Worm (Caenorhabditis elegans) whole organism, early embryonic: ENCODE measurements around the gene fubl-2.

Source experiments
- B0310.2 ChIP-seq: sonication (generic microtip); optimal IDR thresholded peaks from 2 replicates; lab custom pipeline; 2016; ENCODE audit warnings: mild to moderate bottlenecking, missing genetic modification characterization, missing compliant biosample characterization
- F13C5.2 ChIP-seq: sonication (generic microtip); optimal IDR thresholded peaks from 2 replicates; lab custom pipeline; 2017; ENCODE audit warnings: mild to moderate bottlenecking, missing genetic modification characterization, inconsistent platforms, missing compliant biosample characterization
- aly-1 ChIP-seq: sonication (generic microtip); optimal IDR thresholded peaks from 2 replicates; lab custom pipeline; 2016; ENCODE audit warnings: missing genetic modification characterization, missing compliant biosample characterization
- ama-1 ChIP-seq: fragments of 150-350 bp; optimal IDR thresholded peaks from 2 replicates; lab custom pipeline; 2014
- ceh-13 ChIP-seq: fragments of 200-800 bp; sonication (Bioruptor generic); optimal IDR thresholded peaks from 2 replicates; lab custom pipeline; 2018; ENCODE audit warnings: mild to moderate bottlenecking, missing genetic modification characterization, missing compliant biosample characterization
- ceh-36 ChIP-seq: sonication (generic microtip); optimal IDR thresholded peaks from 2 replicates; lab custom pipeline; 2016; ENCODE audit warnings: missing genetic modification characterization, inconsistent platforms, missing compliant biosample characterization
- ets-7 ChIP-seq: sonication (generic microtip); optimal IDR thresholded peaks from 2 replicates; lab custom pipeline; 2016; ENCODE audit warnings: missing genotype, missing genetic modification characterization, missing compliant biosample characterization
- flt-1 ChIP-seq: fragments of 200-800 bp; sonication (Bioruptor generic); IDR thresholded peaks from 2 replicates; pipeline ENCODE4 v1.3.6; 2022; ENCODE audit warnings: missing genetic modification characterization, missing compliant biosample characterization
- hmbx-1 ChIP-seq: sonication (generic microtip); optimal IDR thresholded peaks from 2 replicates; lab custom pipeline; 2016; ENCODE audit warnings: mild to moderate bottlenecking, missing genetic modification characterization, missing compliant biosample characterization
- hmg-4 ChIP-seq: fragments of 200-800 bp; sonication (Bioruptor generic); optimal IDR thresholded peaks from 2 replicates; lab custom pipeline; 2018; ENCODE audit warnings: mild to moderate bottlenecking, missing genetic modification characterization, missing compliant biosample characterization
- hnd-1 ChIP-seq: sonication (generic microtip); optimal IDR thresholded peaks from 2 replicates; lab custom pipeline; 2016; ENCODE audit warnings: missing genetic modification characterization, missing compliant biosample characterization
- pes-1 ChIP-seq: fragments of 200-800 bp; sonication (Bioruptor generic); IDR thresholded peaks from 2 replicates; pipeline ENCODE4 v1.3.6; 2022; ENCODE audit warnings: missing genetic modification reagents, missing genetic modification characterization, missing compliant biosample characterization
- scrt-1 ChIP-seq: fragments of 200-800 bp; sonication (Bioruptor generic); IDR thresholded peaks from 2 replicates; pipeline ENCODE4 v1.3.6; 2022; ENCODE audit warnings: missing genetic modification characterization, missing compliant biosample characterization
- sea-1 ChIP-seq: fragments of 200-800 bp; sonication (Bioruptor generic); conservative IDR thresholded peaks from 2 replicates; pipeline ENCODE4 v1.3.6; 2022; ENCODE audit warnings: missing genetic modification characterization, missing compliant biosample characterization
- tbx-11 ChIP-seq: fragments of 200-800 bp; sonication (Bioruptor generic); IDR thresholded peaks from 2 replicates; pipeline ENCODE4 v1.3.6; 2022; ENCODE audit warnings: missing genetic modification characterization, missing compliant biosample characterization
- tbx-37 ChIP-seq: fragments of 200-800 bp; sonication (Bioruptor generic); conservative IDR thresholded peaks from 2 replicates; pipeline ENCODE4 v1.3.6; 2022; ENCODE audit warnings: missing genetic modification reagents, missing genetic modification characterization, missing compliant biosample characterization
- tra-4 ChIP-seq: sonication (generic microtip); optimal IDR thresholded peaks from 2 replicates; lab custom pipeline; 2017; ENCODE audit warnings: missing genetic modification characterization, missing compliant biosample characterization

The fubl-2 gene

DNA sequence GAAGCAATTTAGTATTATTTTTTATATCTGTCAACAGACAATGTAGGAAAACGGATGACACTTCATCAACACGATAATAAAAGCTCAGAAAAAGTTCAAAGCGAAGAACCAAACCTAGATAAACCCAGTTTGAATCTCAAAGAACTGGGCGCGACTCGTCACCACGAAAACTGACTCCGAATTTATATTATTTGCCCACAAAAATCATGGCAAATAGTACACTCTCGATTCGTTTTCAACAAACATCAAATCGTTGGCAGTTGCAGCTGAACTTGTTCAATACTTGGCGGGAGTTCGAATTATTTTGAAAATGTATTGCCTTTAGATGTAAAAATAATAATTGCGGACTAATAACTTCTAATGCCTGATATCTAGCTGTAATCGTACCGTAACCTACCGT lies 4.4 kb downstream of the fubl-2 start:
- TF ChIP-seq ceh-13 (GFP tag; lab: Kevin White, UChicago) = no peak
- no peak for TF ChIP-seq tbx-11 (GFP tag; lab: Robert Waterston, UW)
- TF ChIP-seq hmbx-1 = no peak
- TF ChIP-seq F13C5.2 = no peak
- no peak for TF ChIP-seq sea-1 (GFP tag; lab: Robert Waterston, UW)
- TF ChIP-seq ceh-36 (tag; lab: Kevin White, UChicago) = no peak
- TF ChIP-seq hmg-4 (GFP tag; lab: Kevin White, UChicago) = no peak
- TF ChIP-seq tra-4 (tag; lab: Kevin White, UChicago) = no peak
- no peak for TF ChIP-seq flt-1 (GFP tag; lab: Robert Waterston, UW)
- TF ChIP-seq B0310.2 (tag; lab: Kevin White, UChicago) = no peak
- no peak for TF ChIP-seq ets-7 (tag; lab: Kevin White, UChicago)
- no peak for TF ChIP-seq pes-1
- no peak for TF ChIP-seq hnd-1
- no peak for TF ChIP-seq scrt-1 (GFP tag; lab: Robert Waterston, UW)

DNA sequence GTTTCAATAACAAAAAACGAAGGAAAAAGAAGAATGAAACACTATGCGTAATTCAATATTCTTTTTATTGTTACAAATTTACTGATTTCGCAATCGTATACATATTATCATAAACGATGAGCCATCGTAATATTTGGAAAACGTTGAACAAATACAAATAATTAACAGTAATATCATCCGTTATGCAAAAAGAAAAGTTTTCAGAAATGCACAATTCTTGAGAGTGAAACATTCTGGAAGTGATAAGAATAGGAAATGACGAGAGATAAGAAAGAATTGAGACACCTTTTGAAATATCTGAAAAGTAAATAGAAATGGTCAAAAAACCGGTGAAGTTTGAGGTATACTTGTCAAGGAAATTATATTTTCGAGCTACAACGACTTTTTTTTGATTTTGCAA lies 6.1 kb downstream of the fubl-2 start:
- TF ChIP-seq hmbx-1 = no peak
- TF ChIP-seq B0310.2 (tag; lab: Kevin White, UChicago) = no peak
- no peak for TF ChIP-seq ama-1 (lab: Kevin White, UChicago)
- no peak for TF ChIP-seq scrt-1 (GFP tag; lab: Robert Waterston, UW)
- no peak for TF ChIP-seq tra-4 (tag; lab: Kevin White, UChicago)
- no peak for TF ChIP-seq hmg-4 (GFP tag; lab: Kevin White, UChicago)
- no peak for TF ChIP-seq hnd-1
- TF ChIP-seq flt-1 (GFP tag; lab: Robert Waterston, UW) = no peak
- TF ChIP-seq tbx-37 (GFP tag; lab: Robert Waterston, UW) = no peak
- TF ChIP-seq sea-1 (GFP tag; lab: Robert Waterston, UW) = no peak
- no peak for TF ChIP-seq ceh-13 (GFP tag; lab: Kevin White, UChicago)
- TF ChIP-seq F13C5.2 = no peak
- TF ChIP-seq ets-7 (tag; lab: Kevin White, UChicago) = no peak
- no peak for TF ChIP-seq pes-1
- no peak for TF ChIP-seq aly-1
- no peak for TF ChIP-seq tbx-11 (GFP tag; lab: Robert Waterston, UW)

DNA sequence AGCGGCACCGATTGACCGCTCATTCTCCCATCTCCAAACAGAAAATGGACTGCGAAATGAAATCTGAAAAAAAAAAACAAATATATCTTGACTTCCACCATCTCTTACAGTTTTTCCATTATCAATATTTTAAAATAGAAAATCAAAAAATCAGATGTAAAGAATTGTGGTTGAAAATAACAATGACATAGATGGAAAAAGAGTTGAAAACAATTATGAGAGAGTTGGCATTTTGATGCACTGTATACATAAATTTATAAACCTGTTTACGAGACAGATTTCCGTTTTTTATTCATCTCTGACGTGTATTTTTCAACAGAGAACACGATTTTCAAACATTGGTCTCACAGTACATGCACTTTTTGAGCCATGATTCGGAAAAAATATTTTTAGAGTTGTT lies 6.9 kb downstream of the fubl-2 start, which contains the start of gene ZK418.7:
Gene ZK418.7, minus strand, starts transcription at position 101 of the 400 bp plus-strand sequence.
- TF ChIP-seq ama-1 (lab: Kevin White, UChicago) (no peak), F13C5.2 (no peak), aly-1 (no peak), ceh-13 (GFP tag; lab: Kevin White, UChicago) (no peak), ets-7 (tag; lab: Kevin White, UChicago) (no peak), pes-1 (no peak), scrt-1 (GFP tag; lab: Robert Waterston, UW) (no peak), sea-1 (GFP tag; lab: Robert Waterston, UW) (no peak), hnd-1 (no peak), flt-1 (GFP tag; lab: Robert Waterston, UW) (no peak), hmbx-1 (no peak), ceh-36 (tag; lab: Kevin White, UChicago) (no peak), tbx-37 (GFP tag; lab: Robert Waterston, UW) (no peak), tbx-11 (GFP tag; lab: Robert Waterston, UW) (no peak), B0310.2 (tag; lab: Kevin White, UChicago) (no peak)

DNA sequence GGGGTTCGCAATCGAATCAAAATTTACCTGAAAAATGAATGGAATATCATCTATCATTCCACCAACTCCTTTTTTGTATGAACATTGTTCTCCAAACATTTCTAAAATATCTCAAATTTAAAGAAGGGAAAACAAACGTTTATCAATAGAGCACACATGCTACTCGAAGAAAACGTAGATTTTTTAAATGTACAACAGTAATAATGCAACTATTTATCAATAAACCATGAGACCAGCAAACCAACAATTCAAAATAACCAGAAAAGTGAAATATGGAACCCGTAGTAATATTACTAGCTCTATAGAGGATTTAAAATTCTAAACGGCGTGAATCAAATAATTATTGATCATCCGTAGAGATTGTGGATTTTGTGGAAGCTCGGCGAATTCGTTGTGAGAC lies 8.8 kb downstream of the fubl-2 start, which contains the start of gene ZK418.6:
Gene ZK418.6, minus strand, starts transcription at position 101 of the 400 bp plus-strand sequence.
- TF ChIP-seq hmbx-1 (no peak), ama-1 (lab: Kevin White, UChicago) (no peak), hnd-1 (no peak), tbx-11 (GFP tag; lab: Robert Waterston, UW) (no peak), flt-1 (GFP tag; lab: Robert Waterston, UW) (no peak), B0310.2 (tag; lab: Kevin White, UChicago) (no peak), ets-7 (tag; lab: Kevin White, UChicago) (no peak), sea-1 (GFP tag; lab: Robert Waterston, UW) (no peak)

DNA sequence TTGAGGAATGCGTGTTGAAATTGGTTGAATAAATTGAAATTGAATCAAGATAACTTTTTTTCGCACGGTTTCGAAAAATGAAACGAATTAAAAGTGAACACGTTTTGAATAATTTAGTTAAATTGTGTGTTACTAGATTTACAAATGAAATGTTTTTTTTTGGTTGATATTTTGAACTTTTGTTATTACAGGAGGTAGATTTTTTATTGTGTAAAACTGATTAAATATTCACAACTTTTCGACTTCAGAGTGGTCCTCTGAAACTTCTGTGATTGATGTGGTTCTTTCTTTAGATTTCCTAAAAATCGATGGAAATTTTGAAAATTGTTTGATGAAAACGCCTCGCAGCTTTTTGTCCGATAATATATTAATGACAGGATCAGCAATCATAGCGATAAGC lies 11.2 kb downstream of the fubl-2 start, which contains the start of gene ZK418.13:
Gene ZK418.13, minus strand, starts transcription at position 101 of the 400 bp plus-strand sequence.
- TF ChIP-seq sea-1 (GFP tag; lab: Robert Waterston, UW) (no peak), tbx-37 (GFP tag; lab: Robert Waterston, UW) (no peak), hmbx-1 (no peak), scrt-1 (GFP tag; lab: Robert Waterston, UW) (no peak), ceh-13 (GFP tag; lab: Kevin White, UChicago) (no peak), F13C5.2 (no peak), ceh-36 (tag; lab: Kevin White, UChicago) (no peak), hmg-4 (GFP tag; lab: Kevin White, UChicago) (no peak), B0310.2 (tag; lab: Kevin White, UChicago) (no peak), pes-1 (no peak), ets-7 (tag; lab: Kevin White, UChicago) (no peak), tra-4 (tag; lab: Kevin White, UChicago) (no peak), ama-1 (lab: Kevin White, UChicago) (no peak), flt-1 (GFP tag; lab: Robert Waterston, UW) (no peak), aly-1 (no peak), hnd-1 (no peak), tbx-11 (GFP tag; lab: Robert Waterston, UW) (no peak)

DNA sequence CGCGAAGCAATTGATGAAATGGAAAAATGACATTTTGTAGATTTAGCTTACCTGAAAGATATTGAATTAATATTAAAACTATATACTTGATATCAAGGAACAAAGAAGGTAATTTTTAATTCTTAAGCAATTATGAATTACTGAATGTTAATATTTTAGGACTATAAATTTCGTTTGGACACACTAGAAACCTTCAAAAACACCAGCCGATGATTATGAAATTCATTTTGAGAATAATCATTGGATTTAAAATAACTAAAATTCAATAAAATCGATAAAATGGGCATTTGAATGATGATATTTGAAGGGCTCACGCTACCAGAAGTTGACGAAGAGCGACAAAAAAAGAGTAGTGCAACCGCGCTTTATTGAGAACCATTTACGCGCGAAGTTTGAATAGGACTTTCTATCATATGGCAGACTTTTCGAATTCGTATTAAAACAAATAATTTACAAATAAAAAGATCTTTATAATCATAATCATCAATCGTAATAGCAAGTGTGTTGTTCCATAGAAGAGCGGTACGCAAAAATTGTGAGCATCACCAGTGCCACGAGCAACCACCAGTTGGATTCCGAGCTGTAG lies 13.6 kb downstream of the fubl-2 start, which contains the start of gene ZK418.5:
Gene ZK418.5, minus strand, starts transcription at position 51 of the 586 bp plus-strand sequence.
- TF ChIP-seq F13C5.2 = peak; percentile 60
- TF ChIP-seq ceh-36 (tag; lab: Kevin White, UChicago) = no peak

DNA sequence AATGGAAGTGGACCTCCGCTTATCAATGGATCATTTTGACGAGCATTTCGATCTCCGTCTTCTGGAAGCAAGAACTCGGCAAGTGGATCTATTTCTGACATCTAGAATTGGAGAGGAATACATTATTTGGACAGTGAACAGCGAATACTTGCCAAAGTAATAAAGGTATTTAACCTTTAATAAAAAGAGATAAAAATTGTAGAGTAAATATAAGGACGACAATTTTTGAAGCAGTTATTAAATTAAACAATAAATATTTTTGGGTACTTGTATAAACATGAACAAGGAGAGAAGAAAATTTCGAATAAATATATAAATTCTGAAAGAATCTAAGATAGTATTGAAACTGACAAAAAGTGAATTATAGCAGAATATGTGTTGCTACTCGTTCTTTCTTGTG lies 15.1 kb downstream of the fubl-2 start, which contains the start of gene lin-37:
Gene lin-37, minus strand, starts transcription at position 101 of the 400 bp plus-strand sequence.
- TF ChIP-seq ama-1 (lab: Kevin White, UChicago) (no peak), aly-1 (no peak), tbx-11 (GFP tag; lab: Robert Waterston, UW) (no peak), ets-7 (tag; lab: Kevin White, UChicago) (no peak), F13C5.2 (no peak), tra-4 (tag; lab: Kevin White, UChicago) (no peak), ceh-36 (tag; lab: Kevin White, UChicago) (no peak)
